Fruit fly (Drosophila melanogaster) whole organism, embryonic: ENCODE data around the gene Usp5.

ENCODE experiments used
- ATbp ChIP-seq: fragments of 200-800 bp; sonication (Bioruptor generic); optimal IDR thresholded peaks from 2 replicates; lab custom pipeline; 2017; ENCODE audit warnings: missing biosample characterization, mild to moderate bottlenecking, missing genetic modification characterization, missing genetic modification reagents
- Adf1 ChIP-seq: fragments of 200-800 bp; sonication (Bioruptor generic); IDR thresholded peaks from 2 replicates; pipeline ENCODE4 v1.3.6; 2022; ENCODE audit warnings: missing biosample characterization, missing genetic modification characterization
- Aef1 ChIP-seq: fragments of 200-800 bp; sonication (Bioruptor generic); IDR thresholded peaks from 3 replicates; pipeline ENCODE4 v1.3.6; 2022; ENCODE audit warnings: missing biosample characterization, missing genetic modification characterization
- BEAF-32 ChIP-seq: fragments of 200-800 bp; sonication (Bioruptor generic); optimal IDR thresholded peaks from 3 replicates; lab custom pipeline; 2017; ENCODE audit warnings: missing biosample characterization, missing genetic modification characterization, mild to moderate bottlenecking, moderate library complexity, missing genetic modification reagents
- CG10462 ChIP-seq: fragments of 200-800 bp; sonication (Bioruptor generic); optimal IDR thresholded peaks from 2 replicates; lab custom pipeline; 2016; ENCODE audit warnings: missing biosample characterization, missing genetic modification characterization
- CG11093 ChIP-seq: fragments of 200-800 bp; sonication (Bioruptor generic); IDR thresholded peaks from 3 replicates; pipeline ENCODE4 v1.3.6; 2022; ENCODE audit warnings: missing biosample characterization, missing genetic modification characterization
- CG11247 ChIP-seq: fragments of 200-800 bp; sonication (Bioruptor generic); IDR thresholded peaks from 2 replicates; pipeline ENCODE4 v1.3.6; 2022; ENCODE audit warnings: missing biosample characterization, missing genetic modification characterization
- CG11696 ChIP-seq: fragments of 200-800 bp; sonication (Bioruptor generic); IDR thresholded peaks from 2 replicates; pipeline ENCODE4 v1.3.6; 2022; ENCODE audit warnings: missing biosample characterization, missing genetic modification characterization
- CG11723 ChIP-seq: fragments of 200-800 bp; sonication (Bioruptor generic); optimal IDR thresholded peaks from 2 replicates; lab custom pipeline; 2017; ENCODE audit warnings: missing biosample characterization, mild to moderate bottlenecking, missing genetic modification characterization
- CG12659 ChIP-seq: fragments of 200-800 bp; sonication (Bioruptor generic); optimal IDR thresholded peaks from 3 replicates; lab custom pipeline; 2017; ENCODE audit warnings: mild to moderate bottlenecking, missing biosample characterization, missing genetic modification reagents, missing genetic modification characterization
- CG12744 ChIP-seq: fragments of 200-800 bp; sonication (Bioruptor generic); optimal IDR thresholded peaks from 2 replicates; lab custom pipeline; 2016; ENCODE audit warnings: missing biosample characterization, missing genetic modification characterization
- CG13296 ChIP-seq: fragments of 200-800 bp; sonication (Bioruptor generic); optimal IDR thresholded peaks from 3 replicates; lab custom pipeline; 2018; ENCODE audit warnings: missing biosample characterization, mild to moderate bottlenecking, missing genetic modification characterization
- CG1529 ChIP-seq: fragments of 200-800 bp; sonication (Bioruptor generic); optimal IDR thresholded peaks from 3 replicates; lab custom pipeline; 2018; ENCODE audit warnings: missing biosample characterization, missing genetic modification characterization
- CG15514 ChIP-seq: fragments of 200-800 bp; sonication (Bioruptor generic); optimal IDR thresholded peaks from 3 replicates; lab custom pipeline; 2017; ENCODE audit warnings: missing biosample characterization, missing genetic modification characterization, mild to moderate bottlenecking, moderate library complexity, missing genetic modification reagents
- CG17328 ChIP-seq: fragments of 200-800 bp; sonication (Bioruptor generic); IDR thresholded peaks from 2 replicates; pipeline ENCODE4 v1.3.6; 2022; ENCODE audit warnings: missing biosample characterization, missing genetic modification characterization
- CG18619 ChIP-seq: fragments of 200-800 bp; sonication (Bioruptor generic); optimal IDR thresholded peaks from 3 replicates; lab custom pipeline; 2017; ENCODE audit warnings: missing biosample characterization, mild to moderate bottlenecking, missing genetic modification characterization
- CG30403 ChIP-seq: fragments of 200-800 bp; sonication (Bioruptor generic); optimal IDR thresholded peaks from 3 replicates; lab custom pipeline; 2016; ENCODE audit warnings: missing biosample characterization, missing genetic modification characterization
- CG32767 ChIP-seq: fragments of 200-800 bp; sonication (Bioruptor generic); IDR thresholded peaks from 2 replicates; pipeline ENCODE4 v1.3.6; 2022; ENCODE audit warnings: missing biosample characterization, missing genetic modification characterization
- CG3847 ChIP-seq: fragments of 200-800 bp; sonication (Bioruptor generic); IDR thresholded peaks from 2 replicates; pipeline ENCODE4 v1.3.6; 2022; ENCODE audit warnings: missing biosample characterization, missing genetic modification characterization
- CG4404 ChIP-seq: fragments of 200-800 bp; sonication (Bioruptor generic); IDR thresholded peaks from 2 replicates; pipeline ENCODE4 v1.3.6; 2022; ENCODE audit warnings: missing biosample characterization, missing genetic modification characterization
- CG4424 ChIP-seq: fragments of 200-800 bp; sonication (Bioruptor generic); optimal IDR thresholded peaks from 3 replicates; lab custom pipeline; 2016; ENCODE audit warnings: missing biosample characterization, missing genetic modification characterization
- CG8478 ChIP-seq: fragments of >200 bp; optimal IDR thresholded peaks from 2 replicates; lab custom pipeline; 2018
- CG8924 ChIP-seq: fragments of 200-800 bp; optimal IDR thresholded peaks from 3 replicates; lab custom pipeline; 2019; ENCODE audit warnings: missing biosample characterization, mild to moderate bottlenecking, missing genetic modification characterization, moderate library complexity
- CG9876 ChIP-seq: fragments of 200-800 bp; sonication (Bioruptor generic); optimal IDR thresholded peaks from 2 replicates; lab custom pipeline; 2016; ENCODE audit warnings: missing biosample characterization, missing genetic modification characterization
- Dbx ChIP-seq: fragments of 200-800 bp; sonication (Bioruptor generic); IDR thresholded peaks from 3 replicates; pipeline ENCODE4 v1.3.6; 2022; ENCODE audit warnings: missing biosample characterization, missing genetic modification characterization
- Dp ChIP-seq: fragments of 200-800 bp; sonication (Bioruptor generic); optimal IDR thresholded peaks from 2 replicates; lab custom pipeline; 2018; ENCODE audit warnings: missing biosample characterization, mild to moderate bottlenecking, missing genetic modification characterization, moderate library complexity
- ERR ChIP-seq: fragments of 200-800 bp; sonication (Bioruptor generic); optimal IDR thresholded peaks from 2 replicates; lab custom pipeline; 2016; ENCODE audit warnings: missing biosample characterization, missing genetic modification characterization
- Eip74EF ChIP-seq, 2 experiments: fragments of 200-800 bp in 1 of 2; fragments of >200 bp in 1 of 2; sonication (Bioruptor generic) in 1 of 2; optimal IDR thresholded peaks; 2 replicates each; lab custom pipeline; 2017 to 2019; ENCODE audit warnings: missing biosample characterization in 2 of 2, missing genetic modification characterization in 2 of 2, mild to moderate bottlenecking in 1 of 2, moderate library complexity in 1 of 2
- Fer1 ChIP-seq: fragments of 200-800 bp; sonication (Bioruptor generic); optimal IDR thresholded peaks from 2 replicates; lab custom pipeline; 2017; ENCODE audit warnings: missing biosample characterization, mild to moderate bottlenecking, missing genetic modification characterization
- Fer2 ChIP-seq: fragments of 200-800 bp; sonication (Bioruptor generic); optimal IDR thresholded peaks from 2 replicates; lab custom pipeline; 2018; ENCODE audit warnings: missing biosample characterization, mild to moderate bottlenecking, missing genetic modification characterization, moderate library complexity
- Hmx ChIP-seq: fragments of 200-800 bp; sonication (Bioruptor generic); optimal IDR thresholded peaks from 2 replicates; lab custom pipeline; 2016; ENCODE audit warnings: missing biosample characterization, missing genetic modification characterization
- Hr39 ChIP-seq: fragments of >200 bp; optimal IDR thresholded peaks from 2 replicates; lab custom pipeline; 2017
- Lim3 ChIP-seq: fragments of 200-800 bp; sonication (Bioruptor generic); IDR thresholded peaks from 2 replicates; pipeline ENCODE4 v1.3.6; 2022; ENCODE audit warnings: missing biosample characterization, missing genetic modification characterization
- MESR4 ChIP-seq: fragments of 200-800 bp; sonication (Bioruptor generic); optimal IDR thresholded peaks from 2 replicates; lab custom pipeline; 2018; ENCODE audit warnings: missing biosample characterization, mild to moderate bottlenecking, missing genetic modification characterization, moderate library complexity
- Meics ChIP-seq: fragments of 200-800 bp; sonication (Bioruptor generic); optimal IDR thresholded peaks from 2 replicates; lab custom pipeline; 2017; ENCODE audit warnings: missing biosample characterization, mild to moderate bottlenecking, missing genetic modification characterization
- Mes4 ChIP-seq: fragments of 200-800 bp; sonication (Bioruptor generic); optimal IDR thresholded peaks from 2 replicates; lab custom pipeline; 2016; ENCODE audit warnings: missing biosample characterization, missing genetic modification characterization
- Pdp1 ChIP-seq, 2 experiments: fragments of 200-800 bp; sonication (Bioruptor generic); optimal IDR thresholded peaks; 3 replicates each; lab custom pipeline; 2016; ENCODE audit warnings: missing biosample characterization in 2 of 2, missing genetic modification characterization in 2 of 2, mild to moderate bottlenecking in 1 of 2, moderate library complexity in 1 of 2
- Six4 ChIP-seq: fragments of 200-800 bp; sonication (Bioruptor generic); optimal IDR thresholded peaks from 2 replicates; lab custom pipeline; 2016; ENCODE audit warnings: missing biosample characterization, missing genetic modification characterization
- Vsx1 ChIP-seq: fragments of 200-800 bp; sonication (Bioruptor generic); optimal IDR thresholded peaks from 2 replicates; lab custom pipeline; 2017; ENCODE audit warnings: missing biosample characterization, mild to moderate bottlenecking, missing genetic modification characterization, missing genetic modification reagents
- btn ChIP-seq: fragments of 200-800 bp; sonication (Bioruptor generic); optimal IDR thresholded peaks from 2 replicates; lab custom pipeline; 2016; ENCODE audit warnings: missing biosample characterization, missing genetic modification characterization
- ftz-f1 ChIP-seq: fragments of 200-800 bp; sonication (Bioruptor generic); optimal IDR thresholded peaks from 2 replicates; lab custom pipeline; 2016; ENCODE audit warnings: missing biosample characterization, missing genetic modification characterization
- fu2 ChIP-seq: fragments of 200-800 bp; sonication (Bioruptor generic); optimal IDR thresholded peaks from 2 replicates; lab custom pipeline; 2016; ENCODE audit warnings: missing biosample characterization, missing genetic modification characterization
- h ChIP-seq: fragments of >200 bp; optimal IDR thresholded peaks from 2 replicates; lab custom pipeline; 2017
- lab ChIP-seq: fragments of 200-800 bp; sonication (Bioruptor generic); optimal IDR thresholded peaks from 3 replicates; lab custom pipeline; 2017; ENCODE audit warnings: missing biosample characterization, missing genetic modification characterization, mild to moderate bottlenecking, moderate library complexity, missing genetic modification reagents
- nerfin-1 ChIP-seq: fragments of 200-800 bp; sonication (Bioruptor generic); optimal IDR thresholded peaks from 3 replicates; lab custom pipeline; 2019; ENCODE audit warnings: missing biosample characterization, mild to moderate bottlenecking, missing genetic modification characterization, moderate library complexity
- salm ChIP-seq: fragments of 200-800 bp; sonication (Bioruptor generic); optimal IDR thresholded peaks from 2 replicates; lab custom pipeline; 2018; ENCODE audit warnings: missing biosample characterization, mild to moderate bottlenecking, missing genetic modification characterization
- schlank ChIP-seq: fragments of 200-800 bp; sonication (Bioruptor generic); optimal IDR thresholded peaks from 2 replicates; lab custom pipeline; 2018; ENCODE audit warnings: missing biosample characterization, mild to moderate bottlenecking, missing genetic modification characterization
- sens ChIP-seq: fragments of 200-800 bp; sonication (Bioruptor generic); peaks from one replicate; lab custom pipeline; 2016; ENCODE audit warnings: missing biosample characterization, missing genetic modification characterization
- sob ChIP-seq: fragments of 200-800 bp; sonication (Bioruptor generic); IDR thresholded peaks from 2 replicates; pipeline ENCODE4 v1.3.6; 2022; ENCODE audit warnings: missing biosample characterization, missing genetic modification characterization
- tio ChIP-seq: fragments of 200-800 bp; sonication (Bioruptor generic); optimal IDR thresholded peaks from 2 replicates; lab custom pipeline; 2017; ENCODE audit warnings: missing biosample characterization, missing genetic modification characterization, inconsistent platforms
- tll ChIP-seq, 2 experiments: fragments of 200-800 bp in 1 of 2; fragments of >200 bp in 1 of 2; sonication (Bioruptor generic) in 1 of 2; optimal IDR thresholded peaks; 2 replicates each; lab custom pipeline; 2017 to 2019; ENCODE audit warnings: missing biosample characterization in 2 of 2, missing genetic modification characterization in 2 of 2, mild to moderate bottlenecking in 1 of 2, moderate library complexity in 1 of 2
- wor ChIP-seq: fragments of 200-800 bp; sonication (Bioruptor generic); IDR thresholded peaks from 2 replicates; pipeline ENCODE4 v1.3.6; 2022; ENCODE audit warnings: missing biosample characterization, missing genetic modification characterization

Usp5 gene

DNA sequence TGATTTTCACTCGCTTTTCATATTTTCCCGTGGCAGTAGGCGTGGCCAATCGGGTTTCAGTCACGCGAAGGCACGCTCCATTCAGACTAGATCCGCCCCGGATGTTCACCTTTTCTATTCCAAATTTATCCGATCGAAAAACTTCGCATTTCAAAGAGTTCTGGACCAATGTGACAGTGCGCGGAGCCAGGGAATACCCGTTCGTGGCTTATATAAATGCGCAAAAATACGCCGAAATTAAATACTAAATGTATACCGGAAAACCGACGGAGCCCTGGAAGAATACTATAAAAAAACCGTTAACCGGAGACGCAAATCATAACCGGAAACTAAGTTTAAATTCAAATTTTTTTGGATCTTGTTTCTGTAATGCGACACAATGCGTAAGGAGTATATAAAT, 20.6 kb downstream of the Usp5 start, which contains the start of gene promL (continued):
- TF ChIP-seq CG12744 (GFP tag; lab: Kevin White, UChicago) (peak; percentile 48), schlank (tag; lab: Kevin White, UChicago) (no peak), Dbx (GFP tag; lab: Robert Waterston, UW) (peak; percentile 35; the same call in 1 of the 3 replicates), fu2 (GFP tag; lab: Kevin White, UChicago) (no peak), Adf1 (GFP tag; lab: Robert Waterston, UW) (no peak; the same call in 1 of the 2 replicates), MESR4 (GFP tag; lab: Kevin White, UChicago) (peak; percentile 89), Pdp1 (GFP tag; optimal IDR thresholded peaks at IDR 0.05; lab: Kevin White, UChicago) (peak; percentile 32 to 86), h (lab: Kevin White, UChicago) (no peak), CG3847 (0 out of 2 replicates have a peak, but pooled peaks have one; percentile 28), CG17328 (GFP tag; lab: Robert Waterston, UW) (peak; percentile 39; the same call in 1 of the 2 replicates), Aef1 (no peak), CG9876 (no peak), CG11723 (peak; percentile 28), Lim3 (GFP tag; lab: Robert Waterston, UW) (no peak), salm (peak; percentile 66), CG8924 (peak; percentile 63), tio (GFP tag; lab: Kevin White, UChicago) (no peak), btn (GFP tag; lab: Kevin White, UChicago) (peak; percentile 16), Hmx (no peak), CG8478 (lab: Kevin White, UChicago) (no peak), CG12659 (GFP tag; lab: Kevin White, UChicago) (peak; percentile 88), Meics (GFP tag; lab: Kevin White, UChicago) (peak; percentile 80), CG15514 (GFP tag; lab: Kevin White, UChicago) (peak; percentile 88), tll (GFP tag; optimal IDR thresholded peaks at IDR 0.05; lab: Kevin White, UChicago) (no peak), CG30403 (GFP tag; lab: Kevin White, UChicago) (peak; percentile 49), CG11696 (no peak), Six4 (GFP tag; lab: Kevin White, UChicago) (no peak), wor (GFP tag; lab: Robert Waterston, UW) (no peak), ATbp (GFP tag; lab: Kevin White, UChicago) (peak; percentile 55), Mes4 (GFP tag; lab: Kevin White, UChicago) (peak; percentile 67), CG4424 (peak; percentile 37), CG11093 (no peak), Fer1 (peak; percentile 80), CG32767 (peak; percentile 38; the same call in 1 of the 2 replicates), CG10462 (GFP tag; lab: Kevin White, UChicago) (peak; percentile 48), ERR (peak; percentile 12), CG1529 (GFP tag; lab: Kevin White, UChicago) (peak; percentile 7), CG4404 (no peak), CG11247 (0 out of 2 replicates have a peak, but pooled peaks have one; percentile 24), sens (GFP tag; lab: Kevin White, UChicago) (peak; percentile 75), ftz-f1 (GFP tag; lab: Kevin White, UChicago) (peak; percentile 31), Eip74EF (GFP tag; optimal IDR thresholded peaks at IDR 0.05; lab: Kevin White, UChicago) (peak in 1 of 2 experiments; percentile 48), sob (GFP tag; lab: Robert Waterston, UW) (peak; percentile 47; the same call in 1 of the 2 replicates), nerfin-1 (tag; lab: Kevin White, UChicago) (peak; percentile 57), Vsx1 (peak; percentile 21), CG18619 (GFP tag; lab: Kevin White, UChicago) (peak; percentile 64), CG13296 (GFP tag; lab: Kevin White, UChicago) (peak; percentile 76), Hr39 (lab: Kevin White, UChicago) (no peak), lab (GFP tag; lab: Kevin White, UChicago) (peak; percentile 81), BEAF-32 (GFP tag; lab: Kevin White, UChicago) (peak; percentile 47), Fer2 (tag; lab: Kevin White, UChicago) (peak; percentile 50), Dp (GFP tag; lab: Kevin White, UChicago) (peak; percentile 77)
